Worm (Caenorhabditis elegans): Measurements from ENCODE around the gene kcnl-3.

The kcnl-3 gene

ce11 chrX:5386558-5386957 is at the start of gene kcnl-3:
kcnl-3 (plus strand) TSS chrX:5386858.
- TF ChIP-seq ref-1 (GFP tag; conservative IDR thresholded peaks at IDR 0.05), result no peak
- TF ChIP-seq T22C8.4 (GFP tag; IDR thresholded peaks at IDR 0.05), result no peak
- TF ChIP-seq klf-2 (GFP tag; conservative IDR thresholded peaks at IDR 0.05), result no peak
- no peak for TF ChIP-seq ztf-29 (GFP tag; IDR thresholded peaks at IDR 0.05)
- no peak for TF ChIP-seq flt-1 (GFP tag; IDR thresholded peaks at IDR 0.05)
- no peak for TF ChIP-seq ztf-23 (GFP tag; IDR thresholded peaks at IDR 0.05)
- TF ChIP-seq cog-1 (tag; optimal IDR thresholded peaks at IDR 0.05), result no peak
- no peak for TF ChIP-seq med-1 (GFP tag; optimal IDR thresholded peaks at IDR 0.05; ENCODE audit: insufficient read depth)
- no peak for TF ChIP-seq tab-1 (GFP tag; IDR thresholded peaks at IDR 0.05)

- TF ChIP-seq med-1 (GFP tag; optimal IDR thresholded peaks at IDR 0.05; ENCODE audit: insufficient read depth) (no peak), ref-1 (GFP tag; conservative IDR thresholded peaks at IDR 0.05) (no peak), flt-1 (GFP tag; IDR thresholded peaks at IDR 0.05) (no peak), ztf-23 (GFP tag; IDR thresholded peaks at IDR 0.05) (no peak), ztf-29 (GFP tag; IDR thresholded peaks at IDR 0.05) (no peak), T22C8.4 (GFP tag; IDR thresholded peaks at IDR 0.05) (no peak), klf-2 (GFP tag; conservative IDR thresholded peaks at IDR 0.05) (no peak), tab-1 (GFP tag; IDR thresholded peaks at IDR 0.05) (no peak), cog-1 (tag; optimal IDR thresholded peaks at IDR 0.05) (no peak)
Measured at ce11 chrX:5337959-5338358, 48.7 kb upstream of the kcnl-3 start, which contains the start of gene C26B9.3. C26B9.3 (plus strand) TSS chrX:5338301.

ce11 chrX:5339357-5339756 is 47.3 kb upstream of the kcnl-3 start:
- TF ChIP-seq ztf-23 (GFP tag; IDR thresholded peaks at IDR 0.05) (no peak), tab-1 (GFP tag; IDR thresholded peaks at IDR 0.05) (no peak), flt-1 (GFP tag; IDR thresholded peaks at IDR 0.05) (no peak), ztf-29 (GFP tag; IDR thresholded peaks at IDR 0.05) (no peak), ref-1 (GFP tag; conservative IDR thresholded peaks at IDR 0.05) (no peak), cog-1 (tag; optimal IDR thresholded peaks at IDR 0.05) (no peak), T22C8.4 (GFP tag; IDR thresholded peaks at IDR 0.05) (no peak), med-1 (GFP tag; optimal IDR thresholded peaks at IDR 0.05; ENCODE audit: insufficient read depth) (no peak), klf-2 (GFP tag; conservative IDR thresholded peaks at IDR 0.05) (no peak)

- no peak for TF ChIP-seq ref-1 (GFP tag; conservative IDR thresholded peaks at IDR 0.05)
- TF ChIP-seq tab-1 (GFP tag; IDR thresholded peaks at IDR 0.05), result no peak
- TF ChIP-seq klf-2 (GFP tag; conservative IDR thresholded peaks at IDR 0.05), result no peak
- TF ChIP-seq T22C8.4 (GFP tag; IDR thresholded peaks at IDR 0.05), result no peak
- TF ChIP-seq ztf-29 (GFP tag; IDR thresholded peaks at IDR 0.05), result no peak
- TF ChIP-seq med-1 (GFP tag; optimal IDR thresholded peaks at IDR 0.05; ENCODE audit: insufficient read depth), result no peak
- no peak for TF ChIP-seq flt-1 (GFP tag; IDR thresholded peaks at IDR 0.05)
- no peak for TF ChIP-seq cog-1 (tag; optimal IDR thresholded peaks at IDR 0.05)
- no peak for TF ChIP-seq ztf-23 (GFP tag; IDR thresholded peaks at IDR 0.05)
Measured at ce11 chrX:5339889-5340288, 46.8 kb upstream of the kcnl-3 start, which contains the start of gene C26B9.2. C26B9.2 (plus strand) TSS chrX:5340189.

- TF ChIP-seq ztf-23 (GFP tag; IDR thresholded peaks at IDR 0.05) (no peak), tab-1 (GFP tag; IDR thresholded peaks at IDR 0.05) (no peak), med-1 (GFP tag; optimal IDR thresholded peaks at IDR 0.05; ENCODE audit: insufficient read depth) (no peak), T22C8.4 (GFP tag; IDR thresholded peaks at IDR 0.05) (no peak), ref-1 (GFP tag; conservative IDR thresholded peaks at IDR 0.05) (no peak), flt-1 (GFP tag; IDR thresholded peaks at IDR 0.05) (no peak), ztf-29 (GFP tag; IDR thresholded peaks at IDR 0.05) (no peak), klf-2 (GFP tag; conservative IDR thresholded peaks at IDR 0.05) (no peak)
Measured at ce11 chrX:5342007-5342406, 44.7 kb upstream of the kcnl-3 start, which contains the start of gene C26B9.7. C26B9.7 (plus strand) TSS chrX:5342307.

ce11 chrX:5344287-5344686 is 42.4 kb upstream of the kcnl-3 start, which contains the start of gene C26B9.1:
C26B9.1 (plus strand) TSS chrX:5344587.
- no peak for TF ChIP-seq ref-1 (GFP tag; conservative IDR thresholded peaks at IDR 0.05)
- TF ChIP-seq med-1 (GFP tag; optimal IDR thresholded peaks at IDR 0.05; ENCODE audit: insufficient read depth), result no peak
- no peak for TF ChIP-seq klf-2 (GFP tag; conservative IDR thresholded peaks at IDR 0.05)

- TF ChIP-seq cog-1 (tag; optimal IDR thresholded peaks at IDR 0.05) (no peak), klf-2 (GFP tag; conservative IDR thresholded peaks at IDR 0.05) (no peak), med-1 (GFP tag; optimal IDR thresholded peaks at IDR 0.05; ENCODE audit: insufficient read depth) (no peak), ztf-23 (GFP tag; IDR thresholded peaks at IDR 0.05) (no peak), tab-1 (GFP tag; IDR thresholded peaks at IDR 0.05) (no peak), ztf-29 (GFP tag; IDR thresholded peaks at IDR 0.05) (no peak), T22C8.4 (GFP tag; IDR thresholded peaks at IDR 0.05) (no peak), flt-1 (GFP tag; IDR thresholded peaks at IDR 0.05) (no peak), ref-1 (GFP tag; conservative IDR thresholded peaks at IDR 0.05) (no peak)
Measured at ce11 chrX:5346303-5346702, 40.4 kb upstream of the kcnl-3 start.

- TF ChIP-seq tab-1 (GFP tag; IDR thresholded peaks at IDR 0.05), result no peak
- no peak for TF ChIP-seq med-1 (GFP tag; optimal IDR thresholded peaks at IDR 0.05; ENCODE audit: insufficient read depth)
- TF ChIP-seq ztf-23 (GFP tag; IDR thresholded peaks at IDR 0.05), result no peak
- no peak for TF ChIP-seq T22C8.4 (GFP tag; IDR thresholded peaks at IDR 0.05)
- TF ChIP-seq flt-1 (GFP tag; IDR thresholded peaks at IDR 0.05), result no peak
- TF ChIP-seq ref-1 (GFP tag; conservative IDR thresholded peaks at IDR 0.05), result no peak
- TF ChIP-seq ztf-29 (GFP tag; IDR thresholded peaks at IDR 0.05), result no peak
- TF ChIP-seq cog-1 (tag; optimal IDR thresholded peaks at IDR 0.05), result no peak
- no peak for TF ChIP-seq klf-2 (GFP tag; conservative IDR thresholded peaks at IDR 0.05)
Measured at ce11 chrX:5347856-5348255, 38.8 kb upstream of the kcnl-3 start.

- no peak for TF ChIP-seq T22C8.4 (GFP tag; IDR thresholded peaks at IDR 0.05)
Measured at ce11 chrX:5348529-5349148, 38.0 kb upstream of the kcnl-3 start, which contains the start of gene syx-3. syx-3 (plus strand) TSS chrX:5349098.

Measured in whole organism, midembryonic.